1 fruit fly cellular context compared by ENCODE assay signal in the genomic region with DNA sequence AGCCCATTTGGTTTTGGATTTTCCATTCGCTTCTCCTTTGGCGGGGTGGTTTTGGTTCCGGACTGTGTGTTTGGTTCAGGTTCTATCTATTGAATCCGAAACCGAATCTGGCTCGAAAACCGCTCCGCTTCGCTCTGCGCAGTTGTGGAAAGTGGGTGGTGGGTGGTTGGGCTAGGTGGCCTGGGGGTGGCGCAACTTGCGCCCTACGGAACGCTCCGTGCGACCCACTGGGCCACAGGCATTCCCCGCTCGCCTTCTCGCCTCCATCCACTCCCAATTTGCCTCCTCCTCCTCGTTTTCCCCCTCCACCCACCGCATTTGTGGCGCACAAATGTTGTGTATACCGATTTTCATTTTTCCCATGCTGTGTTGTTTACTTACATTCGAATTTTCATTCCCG.
TF ChIP-seq lines count a peak whose summit lies in the region.

No protein-coding gene starts in this region.

TF ChIP-seq in whole organism, embryonic, 481 proteins besides CTCF, POLR2A, EP300 and RAD21 (continued from another document):
- TF ChIP-seq inv (GFP tag; IDR thresholded peaks at IDR 0.05; lab: Robert Waterston, UW; ENCODE audit: partially characterized antibody) (peak; percentile 14; the same call in 1 of the 2 replicates), NFAT (GFP tag; IDR thresholded peaks at IDR 0.05; lab: Robert Waterston, UW) (0 out of 2 replicates have a peak, but pooled peaks have one; percentile 10), CG11695 (GFP tag; IDR thresholded peaks at IDR 0.05; lab: Robert Waterston, UW) (no peak), CG8290 (GFP tag; optimal IDR thresholded peaks at IDR 0.05; lab: Kevin White, UChicago) (no peak), CG8290 (tag; optimal IDR thresholded peaks at IDR 0.05; lab: Kevin White, UChicago) (no peak), CG6175 (GFP tag; IDR thresholded peaks at IDR 0.05; lab: Robert Waterston, UW) (no peak), Bgb (GFP tag; IDR thresholded peaks at IDR 0.05; lab: Robert Waterston, UW; ENCODE audit: partially characterized antibody) (peak; percentile 31), cad (GFP tag; optimal IDR thresholded peaks at IDR 0.05; lab: Kevin White, UChicago) (no peak), fd64A (GFP tag; optimal IDR thresholded peaks at IDR 0.05; lab: Kevin White, UChicago) (no peak), CG9932 (GFP tag; IDR thresholded peaks at IDR 0.05; lab: Robert Waterston, UW) (no peak), zfh1 (GFP tag; IDR thresholded peaks at IDR 0.05; lab: Robert Waterston, UW) (no peak), gce (GFP tag; IDR thresholded peaks at IDR 0.05; lab: Robert Waterston, UW) (0 out of 3 replicates have a peak, but pooled peaks have one; percentile 7), CG15514 (GFP tag; optimal IDR thresholded peaks at IDR 0.05; lab: Kevin White, UChicago) (peak; percentile 98), Nf-YB (GFP tag; optimal IDR thresholded peaks at IDR 0.05; lab: Kevin White, UChicago) (no peak)
